Fruit fly (Drosophila melanogaster): Measurements from ENCODE around the gene CG3726.
A peak's percentile ranks its signal among the peaks of the same experiment; 100 is the strongest.

CG3726 gene

dm6 chrX:5980883-5981282 lies 64.0 kb downstream of the CG3726 start:
- TF ChIP-seq eg (GFP tag; IDR thresholded peaks at IDR 0.05): peak; percentile 80
- TF ChIP-seq CG7368 (GFP tag; optimal IDR thresholded peaks at IDR 0.05): peak; percentile 75
- peak; percentile 68 for TF ChIP-seq Blimp-1 (GFP tag; optimal IDR thresholded peaks at IDR 0.05)
- TF ChIP-seq Lpt (GFP tag; optimal IDR thresholded peaks at IDR 0.05): peak; percentile 47
- peak; percentile 69 for TF ChIP-seq CG1621 (tag; optimal IDR thresholded peaks at IDR 0.05)
- TF ChIP-seq net (GFP tag; optimal IDR thresholded peaks at IDR 0.05): peak; percentile 79
- TF ChIP-seq CG9139 (GFP tag; optimal IDR thresholded peaks at IDR 0.05): peak; percentile 46
- peak; percentile 90 for TF ChIP-seq Met (GFP tag; optimal IDR thresholded peaks at IDR 0.05)
- TF ChIP-seq CG11762 (GFP tag; optimal IDR thresholded peaks at IDR 0.05; ENCODE audit: insufficient read depth): peak; percentile 69
- TF ChIP-seq Gug (GFP tag; IDR thresholded peaks at IDR 0.05): peak; percentile 71
- TF ChIP-seq dac (GFP tag; optimal IDR thresholded peaks at IDR 0.05): peak; percentile 20
- TF ChIP-seq CG3032 (tag; optimal IDR thresholded peaks at IDR 0.05): peak; percentile 65
- peak; percentile 79 for TF ChIP-seq pdm3 (GFP tag; optimal IDR thresholded peaks at IDR 0.05)
- peak; percentile 82 for TF ChIP-seq CG15336 (GFP tag; IDR thresholded peaks at IDR 0.05)
- peak; percentile 79 for TF ChIP-seq Eip75B (GFP tag; optimal IDR thresholded peaks at IDR 0.05)
- TF ChIP-seq CG6276 (GFP tag; optimal IDR thresholded peaks at IDR 0.05): peak; percentile 42
- TF ChIP-seq Hr4 (GFP tag; optimal IDR thresholded peaks at IDR 0.05): peak; percentile 58
- TF ChIP-seq acj6 (GFP tag; optimal IDR thresholded peaks at IDR 0.05): peak; percentile 77
- peak; percentile 72 for TF ChIP-seq CG11294 (GFP tag; IDR thresholded peaks at IDR 0.05)
- TF ChIP-seq Eip78C (GFP tag): peak; percentile 95
- TF ChIP-seq CG6854 (GFP tag; optimal IDR thresholded peaks at IDR 0.05): peak; percentile 81
- TF ChIP-seq CG4318 (GFP tag; optimal IDR thresholded peaks at IDR 0.05): peak; percentile 16
- peak; percentile 56 for TF ChIP-seq spab (GFP tag; optimal IDR thresholded peaks at IDR 0.05)
- peak; percentile 84 for TF ChIP-seq cyc (GFP tag; optimal IDR thresholded peaks at IDR 0.05)
- TF ChIP-seq CG3919 (GFP tag; optimal IDR thresholded peaks at IDR 0.05): peak; percentile 82
- TF ChIP-seq CG10631 (GFP tag; optimal IDR thresholded peaks at IDR 0.05): peak; percentile 70
- peak; percentile 72 for TF ChIP-seq CG11902 (GFP tag; optimal IDR thresholded peaks at IDR 0.05)
- TF ChIP-seq Hr39 (GFP tag; optimal IDR thresholded peaks at IDR 0.05): peak; percentile 84
- peak; percentile 52 to 59 for TF ChIP-seq salr (GFP tag; optimal IDR thresholded peaks at IDR 0.05)
- peak; percentile 29 for TF ChIP-seq fd85E (GFP tag; optimal IDR thresholded peaks at IDR 0.05)
- peak; percentile 65 for TF ChIP-seq CG16779 (tag; optimal IDR thresholded peaks at IDR 0.05)
- peak; percentile 91 for TF ChIP-seq topi (GFP tag; optimal IDR thresholded peaks at IDR 0.05)
- peak; percentile 48 for TF ChIP-seq fd59A (GFP tag; optimal IDR thresholded peaks at IDR 0.05)
- peak; percentile 70 for TF ChIP-seq Ets21C (GFP tag; optimal IDR thresholded peaks at IDR 0.05)
- TF ChIP-seq achi (GFP tag; optimal IDR thresholded peaks at IDR 0.05): peak; percentile 77
- TF ChIP-seq CG8632 (GFP tag; optimal IDR thresholded peaks at IDR 0.05): peak; percentile 77
- TF ChIP-seq CG34406 (GFP tag; optimal IDR thresholded peaks at IDR 0.05): peak; percentile 77
- TF ChIP-seq fkh (GFP tag; optimal IDR thresholded peaks at IDR 0.05): peak; percentile 21
- TF ChIP-seq CG32006 (GFP tag; optimal IDR thresholded peaks at IDR 0.05): peak; percentile 65
- peak; percentile 63 for TF ChIP-seq CG8119 (GFP tag; IDR thresholded peaks at IDR 0.05)
- TF ChIP-seq Sox102F (GFP tag; optimal IDR thresholded peaks at IDR 0.05): peak; percentile 85
- no peak for TF ChIP-seq Hr38 (GFP tag; optimal IDR thresholded peaks at IDR 0.05)
- peak; percentile 68 for TF ChIP-seq Sox15 (GFP tag; optimal IDR thresholded peaks at IDR 0.05)
- peak; percentile 97 for TF ChIP-seq svp (GFP tag)
- TF ChIP-seq CG31627 (GFP tag; optimal IDR thresholded peaks at IDR 0.05): peak; percentile 86
- TF ChIP-seq Eip93F (GFP tag; optimal IDR thresholded peaks at IDR 0.05): peak; percentile 77
- peak; percentile 88 for TF ChIP-seq lz (GFP tag; optimal IDR thresholded peaks at IDR 0.05)
- TF ChIP-seq CG10669 (GFP tag; optimal IDR thresholded peaks at IDR 0.05): peak; percentile 70
- peak; percentile 83 for TF ChIP-seq Sox14 (GFP tag; optimal IDR thresholded peaks at IDR 0.05)
- TF ChIP-seq CG6808 (GFP tag; optimal IDR thresholded peaks at IDR 0.05): peak; percentile 60
- peak; percentile 85 for TF ChIP-seq CG6163 (GFP tag; IDR thresholded peaks at IDR 0.05)
- TF ChIP-seq Smox (GFP tag; optimal IDR thresholded peaks at IDR 0.05): peak; percentile 85
- TF ChIP-seq Ets96B (tag; optimal IDR thresholded peaks at IDR 0.05): peak; percentile 56

Measured in whole organism, prepupa.